Fruit fly (Drosophila melanogaster) whole organism, embryonic: ENCODE results near the gene CG13838.

Experiments
- Awh ChIP-seq: fragments of 200-800 bp; sonication (Bioruptor generic); IDR thresholded peaks from 2 replicates; pipeline ENCODE4, ENCODE4 v1.3.6; 2022; ENCODE audit warnings: missing biosample characterization, missing genetic modification characterization
- CG11696 ChIP-seq: fragments of 200-800 bp; sonication (Bioruptor generic); IDR thresholded peaks from 2 replicates; pipeline ENCODE4 v1.3.6; 2022; ENCODE audit warnings: missing biosample characterization, missing genetic modification characterization
- CG12155 ChIP-seq: fragments of 200-800 bp; sonication (Bioruptor generic); optimal IDR thresholded peaks from 3 replicates; lab custom pipeline; 2016; ENCODE audit warnings: missing biosample characterization, missing genetic modification characterization
- CG12744 ChIP-seq: fragments of 200-800 bp; sonication (Bioruptor generic); optimal IDR thresholded peaks from 2 replicates; lab custom pipeline; 2016; ENCODE audit warnings: missing biosample characterization, missing genetic modification characterization
- CG13287 ChIP-seq: fragments of 200-800 bp; sonication (Bioruptor generic); IDR thresholded peaks from 2 replicates; pipeline ENCODE4 v1.3.6; 2022; ENCODE audit warnings: missing biosample characterization, missing genetic modification characterization; ENCODE audit not compliant: partially characterized antibody
- CG15073 ChIP-seq: fragments of 200-800 bp; sonication (Bioruptor generic); optimal IDR thresholded peaks from 2 replicates; lab custom pipeline; 2016; ENCODE audit warnings: missing biosample characterization, missing genetic modification characterization
- CG15479 ChIP-seq: fragments of 200-800 bp; sonication (Bioruptor generic); optimal IDR thresholded peaks from 3 replicates; lab custom pipeline; 2019; ENCODE audit warnings: missing biosample characterization, mild to moderate bottlenecking, missing genetic modification characterization, moderate library complexity
- CG15601 ChIP-seq: fragments of 200-800 bp; sonication (Bioruptor generic); optimal IDR thresholded peaks from 3 replicates; lab custom pipeline; 2019; ENCODE audit warnings: missing biosample characterization, mild to moderate bottlenecking, missing genetic modification characterization, moderate library complexity
- CG1832 ChIP-seq: fragments of 200-800 bp; sonication (Bioruptor generic); optimal IDR thresholded peaks from 2 replicates; lab custom pipeline; 2017; ENCODE audit warnings: missing biosample characterization, mild to moderate bottlenecking, missing genetic modification characterization, inconsistent platforms
- CG30403 ChIP-seq: fragments of 200-800 bp; sonication (Bioruptor generic); optimal IDR thresholded peaks from 3 replicates; lab custom pipeline; 2016; ENCODE audit warnings: missing biosample characterization, missing genetic modification characterization
- CG31441 ChIP-seq: fragments of 200-800 bp; sonication (Bioruptor generic); IDR thresholded peaks from 2 replicates; pipeline ENCODE4 v1.3.6; 2022; ENCODE audit warnings: missing biosample characterization, missing genetic modification characterization
- CG33213 ChIP-seq: fragments of 200-800 bp; sonication (Bioruptor generic); optimal IDR thresholded peaks from 3 replicates; lab custom pipeline; 2016; ENCODE audit warnings: missing biosample characterization, missing genetic modification characterization
- CG4424 ChIP-seq: fragments of 200-800 bp; sonication (Bioruptor generic); optimal IDR thresholded peaks from 3 replicates; lab custom pipeline; 2016; ENCODE audit warnings: missing biosample characterization, missing genetic modification characterization
- CG4820 ChIP-seq: fragments of 200-800 bp; sonication (Bioruptor generic); optimal IDR thresholded peaks from 3 replicates; lab custom pipeline; 2016; ENCODE audit warnings: missing biosample characterization, missing genetic modification characterization
- CG6654 ChIP-seq: fragments of 200-800 bp; sonication (Bioruptor generic); optimal IDR thresholded peaks from 2 replicates; lab custom pipeline; 2017; ENCODE audit warnings: missing biosample characterization, mild to moderate bottlenecking, missing genetic modification characterization
- CG7987 ChIP-seq: fragments of 200-800 bp; sonication (Bioruptor generic); optimal IDR thresholded peaks from 2 replicates; lab custom pipeline; 2018; ENCODE audit warnings: missing biosample characterization, mild to moderate bottlenecking, missing genetic modification characterization, moderate library complexity
- CG8478 ChIP-seq: fragments of >200 bp; optimal IDR thresholded peaks from 2 replicates; lab custom pipeline; 2018
- Dek ChIP-seq: fragments of 200-800 bp; sonication (Bioruptor generic); optimal IDR thresholded peaks from 3 replicates; lab custom pipeline; 2019; ENCODE audit warnings: missing biosample characterization, mild to moderate bottlenecking, missing genetic modification characterization, moderate library complexity
- Dp ChIP-seq: fragments of 200-800 bp; sonication (Bioruptor generic); optimal IDR thresholded peaks from 2 replicates; lab custom pipeline; 2018; ENCODE audit warnings: missing biosample characterization, mild to moderate bottlenecking, missing genetic modification characterization, moderate library complexity
- Elba2 ChIP-seq: fragments of 200-800 bp; sonication (Bioruptor generic); optimal IDR thresholded peaks from 3 replicates; lab custom pipeline; 2016; ENCODE audit warnings: missing biosample characterization, missing genetic modification characterization
- Fer3 ChIP-seq: fragments of 200-800 bp; sonication (Bioruptor generic); optimal IDR thresholded peaks from 2 replicates; lab custom pipeline; 2018; ENCODE audit warnings: missing biosample characterization, mild to moderate bottlenecking, missing genetic modification characterization, moderate library complexity
- Hmr ChIP-seq: fragments of 200-800 bp; sonication (Bioruptor generic); optimal IDR thresholded peaks from 3 replicates; lab custom pipeline; 2017; ENCODE audit warnings: mild to moderate bottlenecking, missing biosample characterization, missing genetic modification reagents, missing genetic modification characterization
- NFAT ChIP-seq: fragments of 200-800 bp; sonication (Bioruptor generic); IDR thresholded peaks from 2 replicates; pipeline ENCODE4 v1.3.6; 2022; ENCODE audit warnings: missing biosample characterization, missing genetic modification characterization
- Neu2 ChIP-seq: fragments of 200-800 bp; sonication (Bioruptor generic); optimal IDR thresholded peaks from 3 replicates; lab custom pipeline; 2016; ENCODE audit warnings: missing biosample characterization, missing genetic modification characterization, borderline replicate concordance
- Ravus ChIP-seq: fragments of 200-800 bp; sonication (Bioruptor generic); IDR thresholded peaks from 2 replicates; pipeline ENCODE4 v1.3.6; 2022; ENCODE audit warnings: missing biosample characterization, missing genetic modification characterization
- Rfx ChIP-seq: fragments of 200-800 bp; sonication (Bioruptor generic); IDR thresholded peaks from 2 replicates; pipeline ENCODE4 v1.3.6; 2022; ENCODE audit warnings: missing biosample characterization, missing genetic modification characterization
- Rx ChIP-seq: fragments of 200-800 bp; sonication (Bioruptor generic); IDR thresholded peaks from 2 replicates; pipeline ENCODE4 v1.3.6; 2022; ENCODE audit warnings: missing biosample characterization, missing genetic modification characterization
- YL-1 ChIP-seq: fragments of 200-800 bp; sonication (Bioruptor generic); optimal IDR thresholded peaks from 3 replicates; lab custom pipeline; 2017; ENCODE audit warnings: missing biosample characterization, mild to moderate bottlenecking, missing genetic modification characterization
- ac ChIP-seq: fragments of 200-800 bp; sonication (Bioruptor generic); optimal IDR thresholded peaks from 3 replicates; lab custom pipeline; 2017; ENCODE audit warnings: missing biosample characterization, mild to moderate bottlenecking, missing genetic modification characterization
- bbx ChIP-seq: fragments of 200-800 bp; sonication (Bioruptor generic); IDR thresholded peaks from 2 replicates; pipeline ENCODE4 v1.3.6; 2022; ENCODE audit warnings: missing biosample characterization, missing genetic modification characterization; ENCODE audit not compliant: partially characterized antibody
- cg ChIP-seq: fragments of 200-800 bp; sonication (Bioruptor generic); optimal IDR thresholded peaks from 3 replicates; lab custom pipeline; 2019; ENCODE audit warnings: missing biosample characterization, mild to moderate bottlenecking, missing genetic modification characterization, moderate library complexity
- chn ChIP-seq: fragments of 200-800 bp; sonication (Bioruptor generic); optimal IDR thresholded peaks from 2 replicates; lab custom pipeline; 2016; ENCODE audit warnings: missing biosample characterization, missing genetic modification characterization
- dati ChIP-seq: fragments of 200-800 bp; sonication (Bioruptor generic); IDR thresholded peaks from 2 replicates; pipeline ENCODE4 v1.3.6; 2022; ENCODE audit warnings: missing biosample characterization, missing genetic modification characterization
- dm ChIP-seq: fragments of 200-800 bp; sonication (Bioruptor generic); optimal IDR thresholded peaks from 3 replicates; lab custom pipeline; 2016; ENCODE audit warnings: missing biosample characterization, missing genetic modification characterization
- en ChIP-seq: fragments of 200-800 bp; sonication (Bioruptor generic); optimal IDR thresholded peaks from 2 replicates; lab custom pipeline; 2016; ENCODE audit warnings: missing biosample characterization, missing genetic modification characterization
- exex ChIP-seq: fragments of 200-800 bp; sonication (Bioruptor generic); optimal IDR thresholded peaks from 4 replicates; lab custom pipeline; 2018; ENCODE audit warnings: missing biosample characterization, mild to moderate bottlenecking, missing genetic modification characterization, moderate library complexity
- gem ChIP-seq: fragments of 200-800 bp; sonication (Bioruptor generic); optimal IDR thresholded peaks from 2 replicates; lab custom pipeline; 2019; ENCODE audit warnings: missing biosample characterization, mild to moderate bottlenecking, missing genetic modification characterization, moderate library complexity
- grau ChIP-seq: fragments of 200-800 bp; optimal IDR thresholded peaks from 3 replicates; lab custom pipeline; 2019; ENCODE audit warnings: missing biosample characterization, mild to moderate bottlenecking, missing genetic modification characterization, moderate library complexity
- her ChIP-seq: fragments of 200-800 bp; sonication (Bioruptor generic); optimal IDR thresholded peaks from 2 replicates; lab custom pipeline; 2016; ENCODE audit warnings: missing biosample characterization, missing genetic modification characterization
- hkb ChIP-seq, 2 experiments: fragments of 200-800 bp in 1 of 2; fragments of >200 bp in 1 of 2; sonication (Bioruptor generic) in 1 of 2; IDR thresholded peaks in 1 of 2; optimal IDR thresholded peaks in 1 of 2; 2 replicates each; pipeline versions ENCODE4 v1.3.6 to Lab custom; 2017 to 2022; ENCODE audit warnings: missing biosample characterization in 1 of 2, missing genetic modification characterization in 1 of 2
- kah ChIP-seq: fragments of 200-800 bp; sonication (Bioruptor generic); optimal IDR thresholded peaks from 2 replicates; lab custom pipeline; 2018; ENCODE audit warnings: missing biosample characterization, mild to moderate bottlenecking, missing genetic modification characterization
- klu ChIP-seq: fragments of 200-800 bp; sonication (Bioruptor generic); IDR thresholded peaks from 2 replicates; pipeline ENCODE4 v1.3.6; 2022; ENCODE audit warnings: missing biosample characterization, missing genetic modification characterization
- nerfin-1 ChIP-seq: fragments of 200-800 bp; sonication (Bioruptor generic); optimal IDR thresholded peaks from 3 replicates; lab custom pipeline; 2019; ENCODE audit warnings: missing biosample characterization, mild to moderate bottlenecking, missing genetic modification characterization, moderate library complexity
- sens ChIP-seq: fragments of 200-800 bp; sonication (Bioruptor generic); peaks from one replicate; lab custom pipeline; 2016; ENCODE audit warnings: missing biosample characterization, missing genetic modification characterization
- seq ChIP-seq: fragments of 200-800 bp; sonication (Bioruptor generic); IDR thresholded peaks from 2 replicates; pipeline ENCODE4 v1.3.6; 2022; ENCODE audit warnings: missing biosample characterization, missing genetic modification characterization
- shn ChIP-seq: fragments of 200-800 bp; sonication (Bioruptor generic); optimal IDR thresholded peaks from 3 replicates; lab custom pipeline; 2016; ENCODE audit warnings: missing biosample characterization, missing genetic modification characterization
- sqz ChIP-seq: fragments of 200-800 bp; sonication (Bioruptor generic); optimal IDR thresholded peaks from 3 replicates; lab custom pipeline; 2018; ENCODE audit warnings: missing biosample characterization, mild to moderate bottlenecking, missing genetic modification characterization
- tna ChIP-seq: fragments of 200-800 bp; sonication (Bioruptor generic); IDR thresholded peaks from 2 replicates; pipeline ENCODE4 v1.3.6; 2022; ENCODE audit warnings: missing biosample characterization, missing genetic modification characterization; ENCODE audit not compliant: partially characterized antibody
- vfl ChIP-seq: fragments of 200-800 bp; sonication (Bioruptor generic); optimal IDR thresholded peaks from 2 replicates; lab custom pipeline; 2016; ENCODE audit warnings: missing biosample characterization, missing genetic modification characterization
- wek ChIP-seq: fragments of 200-800 bp; sonication (Bioruptor generic); optimal IDR thresholded peaks from 3 replicates; lab custom pipeline; 2018; ENCODE audit warnings: missing biosample characterization, mild to moderate bottlenecking, missing genetic modification characterization, moderate library complexity
- wor ChIP-seq: fragments of 200-800 bp; sonication (Bioruptor generic); IDR thresholded peaks from 2 replicates; pipeline ENCODE4 v1.3.6; 2022; ENCODE audit warnings: missing biosample characterization, missing genetic modification characterization

The CG13838 gene

DNA sequence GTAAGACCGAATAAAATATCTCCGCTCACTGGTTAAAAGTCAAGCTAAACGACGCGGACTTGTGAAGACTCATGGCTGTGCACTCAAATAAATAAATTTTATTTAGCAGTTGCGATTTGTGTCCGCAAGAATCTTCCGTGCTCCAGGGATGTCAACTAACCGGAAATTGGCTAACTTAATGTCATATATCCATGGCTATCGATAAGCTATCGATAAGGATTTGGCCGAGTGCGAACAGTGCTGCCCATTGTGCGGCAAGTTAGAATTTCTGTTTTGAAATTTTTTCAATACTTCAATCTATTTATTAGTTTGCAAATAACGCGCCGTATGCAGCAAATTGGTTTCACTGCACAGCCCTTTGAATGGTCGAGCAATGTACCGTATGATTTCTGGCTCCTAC lies 11.9 kb downstream of the CG13838 start, which contains the start of gene p53 (continued):
- TF ChIP-seq bbx (GFP tag; lab: Robert Waterston, UW), result peak; percentile 81
- peak; percentile 11 for TF ChIP-seq CG12155 (GFP tag; lab: Kevin White, UChicago)
- TF ChIP-seq NFAT (GFP tag; lab: Robert Waterston, UW), result peak; percentile 67; the same call in 1 of the 2 replicates
- TF ChIP-seq CG7987 (GFP tag; lab: Kevin White, UChicago), result peak; percentile 94
- TF ChIP-seq CG11696 (GFP tag; lab: Robert Waterston, UW), result no peak
- TF ChIP-seq chn (GFP tag; lab: Kevin White, UChicago), result peak; percentile 65
- peak; percentile 86 for TF ChIP-seq Hmr (GFP tag; lab: Kevin White, UChicago)
- peak; percentile 42; the same call in 1 of the 2 replicates for TF ChIP-seq klu (GFP tag; lab: Robert Waterston, UW)
- TF ChIP-seq Dek, result peak; percentile 37
- peak; percentile 68 for TF ChIP-seq her (GFP tag; lab: Kevin White, UChicago)
- TF ChIP-seq wor (GFP tag; lab: Robert Waterston, UW), result no peak
- TF ChIP-seq Fer3 (tag; lab: Kevin White, UChicago), result peak; percentile 81
- no peak for TF ChIP-seq Elba2 (GFP tag; lab: Kevin White, UChicago)
- peak; percentile 81 for TF ChIP-seq wek (GFP tag; lab: Kevin White, UChicago)
- peak; percentile 67 for TF ChIP-seq grau (tag; lab: Kevin White, UChicago)
- TF ChIP-seq Ravus (GFP tag; lab: Robert Waterston, UW), result no peak
- TF ChIP-seq shn (GFP tag; lab: Kevin White, UChicago), result peak; percentile 58
- TF ChIP-seq cg (GFP tag; lab: Kevin White, UChicago), result no peak
- TF ChIP-seq CG15479, result no peak
- TF ChIP-seq Awh, result peak; percentile 78
- peak; percentile 84 for TF ChIP-seq Dp (GFP tag; lab: Kevin White, UChicago)
- TF ChIP-seq CG33213 (GFP tag; lab: Kevin White, UChicago), result peak; percentile 88
- TF ChIP-seq Rfx (GFP tag; lab: Robert Waterston, UW), result peak; percentile 89
- TF ChIP-seq kah (GFP tag; lab: Kevin White, UChicago), result peak; percentile 40
- TF ChIP-seq sqz, result peak; percentile 45
- TF ChIP-seq nerfin-1 (tag; lab: Kevin White, UChicago), result peak; percentile 51
- peak; percentile 75 for TF ChIP-seq CG31441 (GFP tag; lab: Robert Waterston, UW)
- peak; percentile 78 for TF ChIP-seq CG12744 (GFP tag; lab: Kevin White, UChicago)
- peak; percentile 92 for TF ChIP-seq sens (GFP tag; lab: Kevin White, UChicago)
- TF ChIP-seq YL-1 (GFP tag; lab: Kevin White, UChicago), result peak; percentile 44
- TF ChIP-seq CG15601, result peak; percentile 67
- no peak for TF ChIP-seq Neu2 (GFP tag; lab: Kevin White, UChicago)
- TF ChIP-seq tna (GFP tag; lab: Robert Waterston, UW), result peak; percentile 57; the same call in 1 of the 2 replicates
- peak; percentile 40 for TF ChIP-seq CG4820
- TF ChIP-seq CG15073, result no peak
- no peak for TF ChIP-seq hkb (optimal IDR thresholded peaks at IDR 0.05; lab: Kevin White, UChicago)
- TF ChIP-seq hkb (GFP tag; IDR thresholded peaks at IDR 0.05; lab: Robert Waterston, UW), result peak; percentile 64
- TF ChIP-seq CG13287 (GFP tag; lab: Robert Waterston, UW), result peak; percentile 79
- peak; percentile 37 for TF ChIP-seq en (GFP tag; lab: Kevin White, UChicago)
- no peak for TF ChIP-seq CG8478 (lab: Kevin White, UChicago)
- peak; percentile 16 for TF ChIP-seq ac
- no peak for TF ChIP-seq CG1832
- peak; percentile 32 for TF ChIP-seq exex (tag; lab: Kevin White, UChicago)
- no peak for TF ChIP-seq gem (tag; lab: Kevin White, UChicago)
- peak; percentile 61 for TF ChIP-seq dm (GFP tag; lab: Kevin White, UChicago)
- TF ChIP-seq vfl (GFP tag; lab: Kevin White, UChicago), result peak; percentile 39
- TF ChIP-seq CG4424, result peak; percentile 62
- peak; percentile 68 for TF ChIP-seq Rx (GFP tag; lab: Robert Waterston, UW)
- TF ChIP-seq dati (GFP tag; lab: Robert Waterston, UW), result peak; percentile 48; the same call in 1 of the 2 replicates
- peak; percentile 57 for TF ChIP-seq CG30403 (GFP tag; lab: Kevin White, UChicago)
- peak; percentile 52 for TF ChIP-seq CG6654 (GFP tag; lab: Kevin White, UChicago)
- TF ChIP-seq seq (GFP tag; lab: Robert Waterston, UW), result no peak
